ENCODE assay signal across 1 fruit fly cellular context in genomic region chr3L:11487327-11487973, dm6.
TF ChIP-seq lines count a peak whose summit lies in the region.

TSS of gene chrb (plus strand) at chr3L:11487550.

TF ChIP-seq in whole organism, embryonic, 481 proteins besides CTCF, POLR2A, EP300 and RAD21 (continued from another document and continues in another):
- TF ChIP-seq CG6175 (GFP tag; IDR thresholded peaks at IDR 0.05; lab: Robert Waterston, UW) (0 out of 3 replicates have a peak, but pooled peaks have one; percentile 13), CG14050 (GFP tag; IDR thresholded peaks at IDR 0.05; lab: Robert Waterston, UW) (peak; percentile 25; the same call in 1 of the 3 replicates), crol (GFP tag; IDR thresholded peaks at IDR 0.05; lab: Robert Waterston, UW) (peak; percentile 51; the same call in 1 of the 2 replicates), CG9797 (GFP tag; optimal IDR thresholded peaks at IDR 0.05; lab: Kevin White, UChicago) (peak; percentile 16), bab2 (GFP tag; optimal IDR thresholded peaks at IDR 0.05; lab: Kevin White, UChicago) (peak; percentile 17), fru (optimal IDR thresholded peaks at IDR 0.05; lab: Kevin White, UChicago) (no peak), Jarid2 (GFP tag; optimal IDR thresholded peaks at IDR 0.05; lab: Kevin White, UChicago) (peak; percentile 99), Hr3 (GFP tag; optimal IDR thresholded peaks at IDR 0.05; lab: Kevin White, UChicago) (no peak), sob (GFP tag; IDR thresholded peaks at IDR 0.05; lab: Robert Waterston, UW) (peak; percentile 42; the same call in 1 of the 2 replicates), sens-2 (GFP tag; IDR thresholded peaks at IDR 0.05; lab: Robert Waterston, UW) (0 out of 2 replicates have a peak, but pooled peaks have one; percentile 8), CG6813 (GFP tag; optimal IDR thresholded peaks at IDR 0.05; lab: Kevin White, UChicago) (peak; percentile 64), HHEX (GFP tag; optimal IDR thresholded peaks at IDR 0.05; lab: Kevin White, UChicago) (peak; percentile 64), slbo (GFP tag; IDR thresholded peaks at IDR 0.05; lab: Robert Waterston, UW) (peak; percentile 25; the same call in 1 of the 2 replicates), maf-S (GFP tag; optimal IDR thresholded peaks at IDR 0.05; lab: Kevin White, UChicago) (peak; percentile 26), Ptx1 (GFP tag; IDR thresholded peaks at IDR 0.05; lab: Robert Waterston, UW) (peak; percentile 23; the same call in 1 of the 2 replicates), Hr78 (GFP tag; optimal IDR thresholded peaks at IDR 0.05; lab: Kevin White, UChicago) (peak in 1 of 2 experiments; percentile 86), Dref (GFP tag; IDR thresholded peaks at IDR 0.05; lab: Robert Waterston, UW) (no peak), CG17912 (GFP tag; optimal IDR thresholded peaks at IDR 0.05; lab: Kevin White, UChicago) (no peak), chn (GFP tag; optimal IDR thresholded peaks at IDR 0.05; lab: Kevin White, UChicago) (peak; percentile 40), Vsx1 (GFP tag; optimal IDR thresholded peaks at IDR 0.05; lab: Kevin White, UChicago) (peak; percentile 47), HmgZ (tag; optimal IDR thresholded peaks at IDR 0.05; lab: Kevin White, UChicago) (peak; percentile 46), CG10565 (GFP tag; optimal IDR thresholded peaks at IDR 0.05; lab: Kevin White, UChicago) (no peak), chif (GFP tag; optimal IDR thresholded peaks at IDR 0.05; lab: Kevin White, UChicago) (peak in 1 of 2 experiments; percentile 35), z (GFP tag; IDR thresholded peaks at IDR 0.05; lab: Robert Waterston, UW) (peak; percentile 97), onecut (GFP tag; IDR thresholded peaks at IDR 0.05; lab: Robert Waterston, UW) (peak; percentile 41; the same call in 1 of the 2 replicates), CG4328 (GFP tag; optimal IDR thresholded peaks at IDR 0.05; lab: Kevin White, UChicago) (peak; percentile 42), Side (GFP tag; optimal IDR thresholded peaks at IDR 0.05; lab: Kevin White, UChicago) (peak; percentile 36), Xbp1 (GFP tag; optimal IDR thresholded peaks at IDR 0.05; lab: Kevin White, UChicago) (peak; percentile 15), pb (GFP tag; optimal IDR thresholded peaks at IDR 0.05; lab: Kevin White, UChicago) (peak; percentile 43), Atf-2 (GFP tag; optimal IDR thresholded peaks at IDR 0.05; lab: Kevin White, UChicago) (peak; percentile 26), kni (GFP tag; optimal IDR thresholded peaks at IDR 0.05; lab: Kevin White, UChicago) (peak; percentile 93), Ets97D (GFP tag; optimal IDR thresholded peaks at IDR 0.05; lab: Kevin White, UChicago) (no peak), chm (GFP tag; IDR thresholded peaks at IDR 0.05; lab: Robert Waterston, UW) (peak; percentile 97), oc (tag; optimal IDR thresholded peaks at IDR 0.05; lab: Kevin White, UChicago) (peak; percentile 77), CG5180 (GFP tag; optimal IDR thresholded peaks at IDR 0.05; lab: Kevin White, UChicago) (peak; percentile 63), mirr (GFP tag; optimal IDR thresholded peaks at IDR 0.05; lab: Kevin White, UChicago) (peak; percentile 50), toy (GFP tag; IDR thresholded peaks at IDR 0.05; lab: Robert Waterston, UW) (no peak), Dip3 (GFP tag; optimal IDR thresholded peaks at IDR 0.05; lab: Kevin White, UChicago) (no peak), CG13624 (GFP tag; optimal IDR thresholded peaks at IDR 0.05; lab: Kevin White, UChicago) (peak; percentile 67), run (tag; optimal IDR thresholded peaks at IDR 0.05; lab: Kevin White, UChicago) (peak; percentile 41), MTF-1 (GFP tag; optimal IDR thresholded peaks at IDR 0.05; lab: Kevin White, UChicago; ENCODE audit: borderline replicate concordance) (peak; percentile 52), otp (GFP tag; IDR thresholded peaks at IDR 0.05; lab: Robert Waterston, UW) (peak; percentile 76; the same call in 2 of the 3 replicates), CG32767 (GFP tag; IDR thresholded peaks at IDR 0.05; lab: Robert Waterston, UW) (peak; percentile 50; the same call in 1 of the 2 replicates), klu (GFP tag; IDR thresholded peaks at IDR 0.05; lab: Robert Waterston, UW) (no peak), CG13296 (GFP tag; optimal IDR thresholded peaks at IDR 0.05; lab: Kevin White, UChicago) (peak; percentile 67), CG3281 (GFP tag; optimal IDR thresholded peaks at IDR 0.05; lab: Kevin White, UChicago) (peak; percentile 64), CG12104 (GFP tag; optimal IDR thresholded peaks at IDR 0.05; lab: Kevin White, UChicago) (peak; percentile 25), lilli (GFP tag; optimal IDR thresholded peaks at IDR 0.05; lab: Kevin White, UChicago) (peak; percentile 69), twi (tag; optimal IDR thresholded peaks at IDR 0.05; lab: Kevin White, UChicago) (peak; percentile 52), CG15073 (GFP tag; optimal IDR thresholded peaks at IDR 0.05; lab: Kevin White, UChicago) (no peak), D (optimal IDR thresholded peaks at IDR 0.05; lab: Kevin White, UChicago) (no peak), D (GFP tag; optimal IDR thresholded peaks at IDR 0.05; lab: Kevin White, UChicago) (peak; percentile 24), gce (GFP tag; IDR thresholded peaks at IDR 0.05; lab: Robert Waterston, UW) (peak; percentile 76; the same call in 1 of the 3 replicates), H2.0 (GFP tag; IDR thresholded peaks at IDR 0.05; lab: Robert Waterston, UW) (0 out of 2 replicates have a peak, but pooled peaks have one; percentile 15), CG13424 (tag; optimal IDR thresholded peaks at IDR 0.05; lab: Kevin White, UChicago) (no peak), CG8944 (GFP tag; optimal IDR thresholded peaks at IDR 0.05; lab: Kevin White, UChicago) (peak; percentile 29), CrebB (tag; optimal IDR thresholded peaks at IDR 0.05; lab: Kevin White, UChicago) (peak; percentile 73), scrt (GFP tag; optimal IDR thresholded peaks at IDR 0.05; lab: Kevin White, UChicago) (peak; percentile 69), nerfin-2 (GFP tag; IDR thresholded peaks at IDR 0.05; lab: Robert Waterston, UW; ENCODE audit: partially characterized antibody) (peak; percentile 51; the same call in 1 of the 2 replicates), sqz (GFP tag; optimal IDR thresholded peaks at IDR 0.05; lab: Kevin White, UChicago) (peak; percentile 93), ttk (GFP tag; IDR thresholded peaks at IDR 0.05; lab: Robert Waterston, UW) (no peak), seq (GFP tag; IDR thresholded peaks at IDR 0.05; lab: Robert Waterston, UW) (peak; percentile 22; the same call in 1 of the 2 replicates), CG15479 (GFP tag; optimal IDR thresholded peaks at IDR 0.05; lab: Kevin White, UChicago) (peak; percentile 29), CG4707 (GFP tag; optimal IDR thresholded peaks at IDR 0.05; lab: Kevin White, UChicago) (peak; percentile 67), danr (GFP tag; IDR thresholded peaks at IDR 0.05; lab: Robert Waterston, UW) (no peak), CG31365 (tag; optimal IDR thresholded peaks at IDR 0.05; lab: Kevin White, UChicago) (peak; percentile 2), Sry-δ (GFP tag; optimal IDR thresholded peaks at IDR 0.05; lab: Kevin White, UChicago) (peak; percentile 20), tin (GFP tag; optimal IDR thresholded peaks at IDR 0.05; lab: Kevin White, UChicago) (peak; percentile 17), Myb (GFP tag; optimal IDR thresholded peaks at IDR 0.05; lab: Kevin White, UChicago) (peak; percentile 21), CG10431 (GFP tag; optimal IDR thresholded peaks at IDR 0.05; lab: Kevin White, UChicago) (no peak), unpg (GFP tag; optimal IDR thresholded peaks at IDR 0.05; lab: Kevin White, UChicago) (peak; percentile 31), lmd (GFP tag; IDR thresholded peaks at IDR 0.05; lab: Robert Waterston, UW) (peak; percentile 18; the same call in 1 of the 2 replicates), B-H1 (GFP tag; IDR thresholded peaks at IDR 0.05; lab: Robert Waterston, UW) (no peak), YL-1 (GFP tag; optimal IDR thresholded peaks at IDR 0.05; lab: Kevin White, UChicago) (peak; percentile 35), CG16815 (GFP tag; optimal IDR thresholded peaks at IDR 0.05; lab: Kevin White, UChicago) (no peak), kay (GFP tag; optimal IDR thresholded peaks at IDR 0.05; lab: Kevin White, UChicago) (peak; percentile 32), ci (GFP tag; IDR thresholded peaks at IDR 0.05; lab: Robert Waterston, UW) (peak; percentile 86), CG14710 (tag; optimal IDR thresholded peaks at IDR 0.05; lab: Kevin White, UChicago) (peak; percentile 40), CG4854 (GFP tag; optimal IDR thresholded peaks at IDR 0.05; lab: Kevin White, UChicago) (peak; percentile 32), CG7556 (GFP tag; optimal IDR thresholded peaks at IDR 0.05; lab: Kevin White, UChicago) (no peak), Camta (GFP tag; optimal IDR thresholded peaks at IDR 0.05; lab: Kevin White, UChicago) (peak; percentile 52), MBD-R2 (GFP tag; IDR thresholded peaks at IDR 0.05; lab: Robert Waterston, UW) (no peak), ranshi (GFP tag; IDR thresholded peaks at IDR 0.05; lab: Robert Waterston, UW) (peak; percentile 37; the same call in 1 of the 2 replicates), CG43689 (GFP tag; IDR thresholded peaks at IDR 0.05; lab: Robert Waterston, UW) (no peak), CG9727 (GFP tag; optimal IDR thresholded peaks at IDR 0.05; lab: Kevin White, UChicago) (peak; percentile 50), fd64A (GFP tag; optimal IDR thresholded peaks at IDR 0.05; lab: Kevin White, UChicago) (peak; percentile 61), cato (GFP tag; optimal IDR thresholded peaks at IDR 0.05; lab: Kevin White, UChicago; ENCODE audit: borderline replicate concordance) (no peak), cwo (GFP tag; optimal IDR thresholded peaks at IDR 0.05; lab: Kevin White, UChicago) (peak; percentile 72), CG9876 (GFP tag; optimal IDR thresholded peaks at IDR 0.05; lab: Kevin White, UChicago) (peak; percentile 47), org-1 (GFP tag; optimal IDR thresholded peaks at IDR 0.05; lab: Kevin White, UChicago) (no peak), emc (GFP tag; optimal IDR thresholded peaks at IDR 0.05; lab: Kevin White, UChicago) (no peak), wek (GFP tag; optimal IDR thresholded peaks at IDR 0.05; lab: Kevin White, UChicago) (peak; percentile 44), CG9932 (GFP tag; IDR thresholded peaks at IDR 0.05; lab: Robert Waterston, UW) (no peak), pan (optimal IDR thresholded peaks at IDR 0.05; lab: Kevin White, UChicago) (no peak), pan (GFP tag; optimal IDR thresholded peaks at IDR 0.05 in 1 of 2, IDR thresholded peaks at IDR 0.05 in 1 of 2) (no peak), CG13894 (tag; optimal IDR thresholded peaks at IDR 0.05; lab: Kevin White, UChicago) (peak; percentile 65), CG2199 (GFP tag; IDR thresholded peaks at IDR 0.05; lab: Robert Waterston, UW) (peak; percentile 87; the same call in 1 of the 3 replicates), p53 (GFP tag; optimal IDR thresholded peaks at IDR 0.05; lab: Kevin White, UChicago) (peak; percentile 58), CG14965 (GFP tag; optimal IDR thresholded peaks at IDR 0.05; lab: Kevin White, UChicago; ENCODE audit: borderline replicate concordance) (no peak), sd (tag; optimal IDR thresholded peaks at IDR 0.05; lab: Kevin White, UChicago) (peak; percentile 65), CG1792 (GFP tag; optimal IDR thresholded peaks at IDR 0.05; lab: Kevin White, UChicago) (peak; percentile 16), CG15601 (tag; optimal IDR thresholded peaks at IDR 0.05; lab: Kevin White, UChicago) (no peak), CG15514 (GFP tag; optimal IDR thresholded peaks at IDR 0.05; lab: Kevin White, UChicago) (peak; percentile 53), CG13287 (GFP tag; IDR thresholded peaks at IDR 0.05; lab: Robert Waterston, UW; ENCODE audit: partially characterized antibody) (peak; percentile 67), lov (optimal IDR thresholded peaks at IDR 0.05; lab: Kevin White, UChicago) (no peak), lov (GFP tag; IDR thresholded peaks at IDR 0.05; lab: Robert Waterston, UW) (peak; percentile 80; the same call in 2 of the 3 replicates), CG4282 (GFP tag; optimal IDR thresholded peaks at IDR 0.05; lab: Kevin White, UChicago) (peak; percentile 43), Pdp1 (GFP tag; optimal IDR thresholded peaks at IDR 0.05; lab: Kevin White, UChicago) (peak in 1 of 2 experiments; percentile 52), sug (tag; optimal IDR thresholded peaks at IDR 0.05; lab: Kevin White, UChicago) (peak; percentile 37), row (GFP tag; IDR thresholded peaks at IDR 0.05; lab: Robert Waterston, UW) (peak; percentile 15; the same call in 1 of the 3 replicates), CG7786 (GFP tag; optimal IDR thresholded peaks at IDR 0.05; lab: Kevin White, UChicago) (peak; percentile 27), gsb-n (tag; optimal IDR thresholded peaks at IDR 0.05; lab: Kevin White, UChicago) (peak; percentile 69), Xrp1 (GFP tag; IDR thresholded peaks at IDR 0.05; lab: Robert Waterston, UW) (peak; percentile 58; the same call in 1 of the 2 replicates), CG32772 (GFP tag; IDR thresholded peaks at IDR 0.05; lab: Robert Waterston, UW) (peak; percentile 21; the same call in 1 of the 2 replicates), Fer1 (GFP tag; optimal IDR thresholded peaks at IDR 0.05; lab: Kevin White, UChicago) (peak; percentile 72), hbn (GFP tag; IDR thresholded peaks at IDR 0.05; lab: Robert Waterston, UW; ENCODE audit: partially characterized antibody) (peak; percentile 49), CG12659 (GFP tag; optimal IDR thresholded peaks at IDR 0.05; lab: Kevin White, UChicago) (peak; percentile 41), CG34376 (GFP tag; optimal IDR thresholded peaks at IDR 0.05; lab: Kevin White, UChicago) (peak; percentile 84), CG2120 (GFP tag; optimal IDR thresholded peaks at IDR 0.05; lab: Kevin White, UChicago) (peak; percentile 29), da (GFP tag; optimal IDR thresholded peaks at IDR 0.05; lab: Kevin White, UChicago) (peak; percentile 19), prd (optimal IDR thresholded peaks at IDR 0.05; lab: Kevin White, UChicago) (no peak), prd (GFP tag; IDR thresholded peaks at IDR 0.05; lab: Robert Waterston, UW) (no peak), NK7.1 (GFP tag; optimal IDR thresholded peaks at IDR 0.05; lab: Kevin White, UChicago) (peak; percentile 15), CG16813 (GFP tag; IDR thresholded peaks at IDR 0.05; lab: Robert Waterston, UW; ENCODE audit: partially characterized antibody) (peak; percentile 43; the same call in 1 of the 3 replicates), CG17568 (GFP tag; optimal IDR thresholded peaks at IDR 0.05; lab: Kevin White, UChicago) (peak; percentile 69), ERR (GFP tag; optimal IDR thresholded peaks at IDR 0.05; lab: Kevin White, UChicago) (no peak), CG3065 (GFP tag; optimal IDR thresholded peaks at IDR 0.05; lab: Kevin White, UChicago) (no peak)
